Fruit fly (Drosophila melanogaster) whole organism, pupa: ENCODE results near the gene CG33271.

Source experiments
- CG10348 ChIP-seq: fragments of 200-800 bp; sonication (Bioruptor generic); IDR thresholded peaks from 2 replicates; pipeline ENCODE4 v1.3.6; 2022; ENCODE audit warnings: missing biosample characterization, missing genetic modification characterization
- CG15710 ChIP-seq: fragments of 200-800 bp; sonication (Bioruptor generic); optimal IDR thresholded peaks from 2 replicates; lab custom pipeline; 2018; ENCODE audit warnings: missing biosample characterization, mild to moderate bottlenecking, missing genetic modification characterization, moderate library complexity
- CG17806 ChIP-seq: fragments of 200-800 bp; sonication (Bioruptor generic); optimal IDR thresholded peaks from 2 replicates; lab custom pipeline; 2018; ENCODE audit warnings: missing biosample characterization, mild to moderate bottlenecking, missing genetic modification characterization, moderate library complexity
- CG4496 ChIP-seq: fragments of 200-800 bp; sonication (Bioruptor generic); IDR thresholded peaks from 3 replicates; pipeline ENCODE4 v1.3.6; 2022; ENCODE audit warnings: missing biosample characterization, missing genetic modification characterization
- CG8301 ChIP-seq: fragments of 200-800 bp; sonication (Bioruptor generic); optimal IDR thresholded peaks from 2 replicates; lab custom pipeline; 2018; ENCODE audit warnings: missing biosample characterization, mild to moderate bottlenecking, missing genetic modification characterization
- Ets98B ChIP-seq: fragments of 200-800 bp; sonication (Bioruptor generic); IDR thresholded peaks from 2 replicates; pipeline ENCODE4 v1.3.6; 2022; ENCODE audit warnings: missing biosample characterization, missing genetic modification characterization
- Pif1A ChIP-seq: fragments of 200-800 bp; sonication (Bioruptor generic); optimal IDR thresholded peaks from 3 replicates; lab custom pipeline; 2016; ENCODE audit warnings: missing biosample characterization, missing genetic modification characterization

DNA sequence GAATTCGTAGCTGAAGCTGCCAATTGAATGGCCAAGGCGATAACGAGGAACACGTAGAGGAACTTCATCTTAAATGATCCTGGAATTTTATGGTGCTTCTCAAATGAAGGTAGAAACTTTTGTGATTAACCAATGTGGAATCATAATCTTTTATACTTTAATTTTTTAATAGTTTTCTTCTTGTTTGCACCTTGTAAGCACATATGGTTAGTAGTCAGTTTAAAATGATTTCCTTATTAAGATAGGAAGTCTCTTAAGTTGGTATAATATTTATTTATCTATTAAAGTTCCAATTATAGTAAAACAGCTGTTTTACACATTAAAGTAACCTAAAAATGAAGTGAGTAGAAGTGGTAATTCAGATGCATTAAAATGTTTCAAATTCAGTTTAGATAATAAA lies 3.6 kb upstream of the CG33271 start, which contains the start of gene CG43391:
- TF ChIP-seq CG8301 (tag; lab: Kevin White, UChicago) (no peak), CG10348 (GFP tag; lab: Robert Waterston, UW) (no peak), Pif1A (GFP tag; lab: Kevin White, UChicago) (no peak), CG4496 (GFP tag; lab: Robert Waterston, UW) (no peak), Ets98B (GFP tag; lab: Robert Waterston, UW) (no peak), CG15710 (tag; lab: Kevin White, UChicago) (no peak), CG17806 (tag; lab: Kevin White, UChicago) (no peak)
